Worm (Caenorhabditis elegans) whole organism, L4 larva: ENCODE data around the gene pak-2.

ENCODE experiments used
- D1046.2 ChIP-seq: fragments of 200-800 bp; sonication (Bioruptor generic); IDR thresholded peaks from 2 replicates; pipeline ENCODE4 v1.3.6; 2022; ENCODE audit warnings: missing genetic modification characterization, missing compliant biosample characterization
- F10B5.3 ChIP-seq: sonication (generic microtip); optimal IDR thresholded peaks from 2 replicates; lab custom pipeline; 2016; ENCODE audit warnings: mild to moderate bottlenecking, missing genetic modification characterization, missing compliant biosample characterization
- F26F4.8 ChIP-seq: fragments of 200-800 bp; sonication (Bioruptor generic); conservative IDR thresholded peaks from 2 replicates; pipeline ENCODE4 v1.3.6; 2022; ENCODE audit warnings: missing genetic modification characterization, missing compliant biosample characterization
- T26A8.4 ChIP-seq: fragments of 200-800 bp; sonication (Bioruptor generic); IDR thresholded peaks from 2 replicates; pipeline ENCODE4 v1.3.6; 2022; ENCODE audit warnings: missing genetic modification characterization, missing compliant biosample characterization
- ZK546.5 ChIP-seq, 2 experiments: sonication (generic microtip); optimal IDR thresholded peaks; 2 replicates each; lab custom pipeline; 2017; ENCODE audit warnings: missing biosample characterization in 2 of 2, missing genetic modification characterization in 2 of 2
- aha-1 ChIP-seq: fragments of 150-350 bp; peaks from one replicate; lab custom pipeline; 2014; ENCODE audit warnings: missing biosample characterization, missing genetic modification characterization
- ama-1 ChIP-seq: fragments of 150-350 bp; optimal IDR thresholded peaks from 2 replicates; lab custom pipeline; 2014; ENCODE audit warnings: inconsistent platforms, mixed read lengths
- arid-1 ChIP-seq: fragments of 200-800 bp; sonication (Bioruptor generic); conservative IDR thresholded peaks from 2 replicates; pipeline ENCODE4 v1.3.6; 2022; ENCODE audit warnings: missing genetic modification reagents, missing genetic modification characterization, missing compliant biosample characterization
- ceh-28 ChIP-seq: fragments of 150-350 bp; optimal IDR thresholded peaks from 2 replicates; lab custom pipeline; 2014; ENCODE audit warnings: missing biosample characterization, missing genetic modification reagents, missing genetic modification characterization
- ceh-44 ChIP-seq: fragments of 200-800 bp; sonication (Bioruptor generic); IDR thresholded peaks from 2 replicates; pipeline ENCODE4 v1.3.6; 2022; ENCODE audit warnings: missing genetic modification reagents, missing genetic modification characterization, missing compliant biosample characterization
- daf-12 ChIP-seq: fragments of 150-350 bp; optimal IDR thresholded peaks from 2 replicates; lab custom pipeline; 2014; ENCODE audit warnings: missing biosample characterization, missing genetic modification reagents, missing genetic modification characterization
- daf-16 ChIP-seq, 3 experiments: sonication (generic microtip); optimal IDR thresholded peaks; 2 replicates each; lab custom pipeline; 2016 to 2017; ENCODE audit warnings: missing genetic modification characterization in 3 of 3, missing genetic modification reagents in 3 of 3, mild to moderate bottlenecking in 2 of 3, missing compliant biosample characterization in 2 of 3, missing biosample characterization in 1 of 3, moderate library complexity in 1 of 3
- daf-8 ChIP-seq: fragments of 200-800 bp; sonication (Bioruptor generic); IDR thresholded peaks from 2 replicates; pipeline ENCODE4 v1.3.6; 2022; ENCODE audit warnings: missing genetic modification characterization, missing compliant biosample characterization
- dmd-6 ChIP-seq: fragments of 200-800 bp; sonication (Bioruptor generic); IDR thresholded peaks from 2 replicates; pipeline ENCODE4 v1.3.6; 2022; ENCODE audit warnings: missing genetic modification reagents, missing genetic modification characterization, missing compliant biosample characterization
- dve-1 ChIP-seq: sonication (generic microtip); optimal IDR thresholded peaks from 2 replicates; lab custom pipeline; 2017; ENCODE audit warnings: antibody characterized with exemption, mild to moderate bottlenecking, missing genetic modification characterization, missing compliant biosample characterization; ENCODE audit not compliant: insufficient read depth
- egl-43 ChIP-seq: fragments of 200-800 bp; sonication (Bioruptor generic); IDR thresholded peaks from 2 replicates; pipeline ENCODE4 v1.3.6; 2022; ENCODE audit warnings: missing genetic modification reagents, missing genetic modification characterization, missing compliant biosample characterization
- gei-8 ChIP-seq: fragments of 200-800 bp; sonication (Bioruptor generic); optimal IDR thresholded peaks from 2 replicates; lab custom pipeline; 2018; ENCODE audit warnings: mild to moderate bottlenecking, missing genetic modification characterization, missing compliant biosample characterization
- hlh-11 ChIP-seq: fragments of 200-800 bp; sonication (Bioruptor generic); optimal IDR thresholded peaks from 2 replicates; lab custom pipeline; 2018; ENCODE audit warnings: mild to moderate bottlenecking, missing genetic modification characterization, missing compliant biosample characterization
- hmg-1.1 ChIP-seq: fragments of 200-800 bp; sonication (Bioruptor generic); IDR thresholded peaks from 2 replicates; pipeline ENCODE4 v1.3.6; 2022; ENCODE audit warnings: missing genetic modification reagents, missing genetic modification characterization, missing compliant biosample characterization
- jun-1 ChIP-seq: fragments of 150-350 bp; optimal IDR thresholded peaks from 2 replicates; lab custom pipeline; 2014; ENCODE audit warnings: missing biosample characterization, missing genetic modification reagents, missing genetic modification characterization
- lim-7 ChIP-seq: fragments of 200-800 bp; sonication (Bioruptor generic); IDR thresholded peaks from 2 replicates; pipeline ENCODE4 v1.3.6; 2022; ENCODE audit warnings: missing genetic modification characterization, missing compliant biosample characterization
- lin-1 ChIP-seq: fragments of 200-800 bp; sonication (Bioruptor generic); IDR thresholded peaks from 2 replicates; pipeline ENCODE4 v1.3.6; 2022; ENCODE audit warnings: missing genetic modification reagents, missing genetic modification characterization, missing compliant biosample characterization
- lin-13 ChIP-seq: fragments of 150-350 bp; optimal IDR thresholded peaks from 2 replicates; lab custom pipeline; 2014; ENCODE audit warnings: missing biosample characterization, missing genetic modification reagents, missing genetic modification characterization
- lin-39 ChIP-seq: fragments of 150-350 bp; optimal IDR thresholded peaks from 2 replicates; lab custom pipeline; 2014; ENCODE audit warnings: missing biosample characterization, missing genetic modification reagents, missing genetic modification characterization
- lsy-2 ChIP-seq, 2 experiments: fragments of 150-350 bp in 1 of 2; sonication (generic microtip) in 1 of 2; optimal IDR thresholded peaks; 2 replicates each; lab custom pipeline; 2014 to 2017; ENCODE audit warnings: missing biosample characterization in 2 of 2, missing genetic modification characterization in 2 of 2
- mdl-1 ChIP-seq, 2 experiments: fragments of 150-350 bp in 1 of 2; sonication (generic microtip) in 1 of 2; optimal IDR thresholded peaks; 2 replicates each; lab custom pipeline; 2014 to 2017; ENCODE audit warnings: missing biosample characterization in 2 of 2, missing genetic modification characterization in 2 of 2
- mxl-2 ChIP-seq: fragments of 200-800 bp; sonication (Bioruptor generic); conservative IDR thresholded peaks from 2 replicates; pipeline ENCODE4 v1.3.6; 2022; ENCODE audit warnings: missing genetic modification reagents, missing genetic modification characterization, missing compliant biosample characterization
- nhr-102 ChIP-seq: sonication (generic microtip); optimal IDR thresholded peaks from 2 replicates; lab custom pipeline; 2016; ENCODE audit warnings: mild to moderate bottlenecking, missing genetic modification characterization, moderate library complexity, missing compliant biosample characterization
- nhr-11 ChIP-seq: fragments of 150-350 bp; optimal IDR thresholded peaks from 2 replicates; lab custom pipeline; 2014; ENCODE audit warnings: missing biosample characterization, missing genetic modification characterization
- nhr-111 ChIP-seq: fragments of 200-800 bp; sonication (Bioruptor generic); optimal IDR thresholded peaks from 2 replicates; lab custom pipeline; 2018; ENCODE audit warnings: mild to moderate bottlenecking, missing genetic modification characterization, missing compliant biosample characterization
- nhr-237 ChIP-seq: sonication (generic microtip); optimal IDR thresholded peaks from 2 replicates; lab custom pipeline; 2017; ENCODE audit warnings: missing biosample characterization, missing genetic modification characterization
- nhr-25 ChIP-seq: sonication (generic microtip); optimal IDR thresholded peaks from 2 replicates; lab custom pipeline; 2017; ENCODE audit warnings: missing genetic modification characterization, mild to moderate bottlenecking, missing compliant biosample characterization, antibody characterized with exemption, moderate library complexity, borderline replicate concordance; ENCODE audit not compliant: insufficient read depth
- nhr-28 ChIP-seq: fragments of 150-350 bp; optimal IDR thresholded peaks from 2 replicates; lab custom pipeline; 2014; ENCODE audit warnings: missing biosample characterization, missing genetic modification characterization
- nhr-42 ChIP-seq: fragments of 200-800 bp; sonication (Bioruptor generic); IDR thresholded peaks from 2 replicates; pipeline ENCODE4 v1.3.6; 2022; ENCODE audit warnings: missing genetic modification characterization, missing compliant biosample characterization
- nhr-6 ChIP-seq: fragments of 150-350 bp; optimal IDR thresholded peaks from 2 replicates; lab custom pipeline; 2014; ENCODE audit warnings: missing biosample characterization, missing genetic modification characterization
- nhr-77 ChIP-seq: fragments of 150-350 bp; optimal IDR thresholded peaks from 2 replicates; lab custom pipeline; 2014; ENCODE audit warnings: missing biosample characterization, missing genetic modification characterization
- php-3 ChIP-seq: fragments of 200-800 bp; sonication (Bioruptor generic); IDR thresholded peaks from 2 replicates; pipeline ENCODE4 v1.3.6; 2022; ENCODE audit warnings: missing genetic modification reagents, missing genetic modification characterization, missing compliant biosample characterization
- pqm-1 ChIP-seq: sonication (generic microtip); optimal IDR thresholded peaks from 2 replicates; lab custom pipeline; 2017; ENCODE audit warnings: missing biosample characterization, missing genetic modification characterization
- rbr-2 ChIP-seq: sonication (generic microtip); optimal IDR thresholded peaks from 2 replicates; lab custom pipeline; 2016; ENCODE audit warnings: missing genotype, missing genetic modification characterization, missing compliant biosample characterization
- saeg-2 ChIP-seq: fragments of 200-800 bp; sonication (Bioruptor generic); IDR thresholded peaks from 2 replicates; pipeline ENCODE4 v1.3.6; 2022; ENCODE audit warnings: missing genetic modification reagents, missing genetic modification characterization, missing compliant biosample characterization
- set-16 ChIP-seq: fragments of 200-800 bp; sonication (Bioruptor generic); IDR thresholded peaks from 2 replicates; pipeline ENCODE4 v1.3.6; 2022; ENCODE audit warnings: missing genetic modification reagents, missing genetic modification characterization, missing compliant biosample characterization
- skn-1 ChIP-seq: fragments of 150-350 bp; optimal IDR thresholded peaks from 2 replicates; lab custom pipeline; 2014; ENCODE audit warnings: missing biosample characterization, missing genetic modification characterization
- snpc-4 ChIP-seq: fragments of 150-350 bp; optimal IDR thresholded peaks from 2 replicates; lab custom pipeline; 2014; ENCODE audit warnings: missing biosample characterization, missing genetic modification characterization
- spr-1 ChIP-seq: sonication (generic microtip); optimal IDR thresholded peaks from 2 replicates; lab custom pipeline; 2016; ENCODE audit warnings: mild to moderate bottlenecking, missing genetic modification characterization, missing compliant biosample characterization
- tra-1 ChIP-seq: fragments of 200-800 bp; sonication (Bioruptor generic); IDR thresholded peaks from 2 replicates; pipeline ENCODE4 v1.3.6; 2022; ENCODE audit warnings: missing genetic modification reagents, missing genetic modification characterization, missing compliant biosample characterization
- unc-130 ChIP-seq: sonication (generic microtip); optimal IDR thresholded peaks from 2 replicates; lab custom pipeline; 2016; ENCODE audit warnings: missing genetic modification reagents, missing genetic modification characterization, missing compliant biosample characterization
- unc-62 ChIP-seq, 3 experiments: fragments of 150-350 bp in 1 of 3; sonication (generic microtip); optimal IDR thresholded peaks in 2 of 3; peaks in 1 of 3; 1 replicate in 1 of 3; 2 replicates in 2 of 3; lab custom pipeline; 2014 to 2017; ENCODE audit warnings: missing biosample characterization in 3 of 3, missing genetic modification characterization in 3 of 3, missing genetic modification reagents in 3 of 3, missing genotype in 1 of 3
- zag-1 ChIP-seq: fragments of 150-350 bp; optimal IDR thresholded peaks from 2 replicates; lab custom pipeline; 2014; ENCODE audit warnings: missing biosample characterization, missing genetic modification characterization
- zfp-3 ChIP-seq: fragments of 200-800 bp; sonication (Bioruptor generic); conservative IDR thresholded peaks from 2 replicates; pipeline ENCODE4 v1.3.6; 2022; ENCODE audit warnings: missing genetic modification reagents, missing genetic modification characterization, missing compliant biosample characterization

Gene pak-2

ce11 chrV:11009124-11009524, 30.1 kb downstream of the pak-2 start (continued):
- TF ChIP-seq D1046.2 (GFP tag; lab: Robert Waterston, UW) (no peak), skn-1 (no peak), set-16 (GFP tag; lab: Robert Waterston, UW) (no peak), jun-1 (no peak), nhr-111 (GFP tag; lab: Kevin White, UChicago) (no peak), lsy-2 (tag; optimal IDR thresholded peaks at IDR 0.05; lab: Kevin White, UChicago) (no peak), daf-12 (tag; lab: Kevin White, UChicago) (no peak), ama-1 (lab: Kevin White, UChicago) (no peak), zag-1 (tag; lab: Kevin White, UChicago) (no peak), nhr-25 (no peak), nhr-11 (no peak), pqm-1 (tag; lab: Kevin White, UChicago) (peak; percentile 49), daf-8 (GFP tag; lab: Robert Waterston, UW) (no peak), rbr-2 (tag; lab: Kevin White, UChicago) (no peak), mdl-1 (tag; optimal IDR thresholded peaks at IDR 0.05; lab: Kevin White, UChicago) (no peak), lim-7 (GFP tag; lab: Robert Waterston, UW) (no peak), ceh-44 (GFP tag; lab: Robert Waterston, UW) (no peak), ZK546.5 (tag; optimal IDR thresholded peaks at IDR 0.05; lab: Kevin White, UChicago) (no peak), ceh-28 (tag; lab: Kevin White, UChicago) (no peak), egl-43 (GFP tag; lab: Robert Waterston, UW) (no peak), nhr-42 (no peak), nhr-237 (tag; lab: Kevin White, UChicago) (no peak), lin-13 (GFP tag; lab: Kevin White, UChicago) (no peak), nhr-6 (no peak), F26F4.8 (GFP tag; lab: Robert Waterston, UW) (no peak), nhr-102 (tag; lab: Kevin White, UChicago) (peak; percentile 57), arid-1 (GFP tag; lab: Robert Waterston, UW) (no peak), nhr-77 (peak; percentile 15), F10B5.3 (tag; lab: Kevin White, UChicago) (no peak), lin-39 (tag; lab: Kevin White, UChicago) (no peak), mxl-2 (GFP tag; lab: Robert Waterston, UW) (0 out of 2 replicates have a peak, but pooled peaks have one; percentile 38), daf-16 (GFP tag; optimal IDR thresholded peaks at IDR 0.05; lab: Kevin White, UChicago) (no peak), daf-16 (tag; optimal IDR thresholded peaks at IDR 0.05; lab: Kevin White, UChicago) (peak; percentile 86), unc-62 (GFP tag; optimal IDR thresholded peaks at IDR 0.05 in 1 of 2; lab: Kevin White, UChicago) (peak in 1 of 2 experiments; percentile 5), unc-62 (tag; optimal IDR thresholded peaks at IDR 0.05; lab: Kevin White, UChicago) (no peak), unc-130 (GFP tag; lab: Kevin White, UChicago) (no peak), tra-1 (GFP tag; lab: Robert Waterston, UW) (peak; percentile 78), gei-8 (no peak), nhr-28 (tag; lab: Kevin White, UChicago) (peak; percentile 64), zfp-3 (no peak), saeg-2 (GFP tag; lab: Robert Waterston, UW) (no peak), php-3 (peak; percentile 45; the same call in 1 of the 2 replicates)

DNA sequence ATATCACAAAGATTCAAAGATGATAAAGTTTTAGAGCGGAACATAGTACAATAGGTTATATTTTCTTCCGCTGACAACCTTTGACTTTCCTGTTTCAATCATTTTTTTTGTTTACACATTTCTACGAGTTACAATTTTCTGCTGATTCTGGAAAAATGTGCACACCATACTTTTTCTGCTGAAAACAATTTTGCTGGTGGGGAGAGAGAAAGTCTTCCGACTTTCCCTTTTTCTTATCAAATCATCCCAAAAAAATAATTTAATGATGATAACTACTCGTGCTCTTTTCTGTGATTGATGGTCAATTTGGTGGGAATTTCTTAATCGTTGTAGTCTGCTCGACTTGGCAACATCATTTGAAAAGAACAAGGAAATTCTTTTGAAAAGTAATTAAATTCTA, 31.6 kb downstream of the pak-2 start:
- TF ChIP-seq hmg-1.1 (GFP tag; lab: Robert Waterston, UW): no peak
- peak; percentile 65 for TF ChIP-seq hlh-11 (tag; lab: Kevin White, UChicago)
- no peak for TF ChIP-seq spr-1 (tag; lab: Kevin White, UChicago)
- no peak for TF ChIP-seq unc-62 (GFP tag; optimal IDR thresholded peaks at IDR 0.05 in 1 of 2; lab: Kevin White, UChicago)
- TF ChIP-seq unc-62 (tag; optimal IDR thresholded peaks at IDR 0.05; lab: Kevin White, UChicago): no peak
- no peak for TF ChIP-seq aha-1 (tag; lab: Kevin White, UChicago)
- 0 out of 2 replicates have a peak, but pooled peaks have one; percentile 26 for TF ChIP-seq lin-1 (GFP tag; lab: Robert Waterston, UW)
- TF ChIP-seq nhr-28 (tag; lab: Kevin White, UChicago): peak; percentile 63
- peak; percentile 62 for TF ChIP-seq nhr-77
- TF ChIP-seq pqm-1 (tag; lab: Kevin White, UChicago): peak; percentile 27
- TF ChIP-seq php-3: 0 out of 2 replicates have a peak, but pooled peaks have one; percentile 53
- 0 out of 2 replicates have a peak, but pooled peaks have one; percentile 19 for TF ChIP-seq tra-1 (GFP tag; lab: Robert Waterston, UW)
- TF ChIP-seq dmd-6: peak; percentile 88
- peak; percentile 38 for TF ChIP-seq dve-1 (tag; lab: Kevin White, UChicago)
- TF ChIP-seq daf-12 (tag; lab: Kevin White, UChicago): no peak
- no peak for TF ChIP-seq T26A8.4 (GFP tag; lab: Robert Waterston, UW)
- TF ChIP-seq daf-16 (GFP tag; optimal IDR thresholded peaks at IDR 0.05; lab: Kevin White, UChicago): no peak
- peak; percentile 63 for TF ChIP-seq daf-16 (tag; optimal IDR thresholded peaks at IDR 0.05; lab: Kevin White, UChicago)
- TF ChIP-seq nhr-6: no peak
- TF ChIP-seq snpc-4 (tag; lab: Kevin White, UChicago): no peak
